Fruit fly (Drosophila melanogaster): ENCODE results near the gene CG15386.

The CG15386 gene

dm6 chr2L:2182735-2183340 is 34.2 kb downstream of the CG15386 start (continued):
- TF ChIP-seq CG16779 (GFP tag; IDR thresholded peaks at IDR 0.05) (no peak), CG8765 (GFP tag; IDR thresholded peaks at IDR 0.05) (peak; percentile 91), CG6791 (GFP tag; IDR thresholded peaks at IDR 0.05; ENCODE audit: partially characterized antibody) (no peak), pros (GFP tag; optimal IDR thresholded peaks at IDR 0.05) (no peak), insv (GFP tag; optimal IDR thresholded peaks at IDR 0.05) (no peak), ERR (GFP tag; optimal IDR thresholded peaks at IDR 0.05) (no peak), CG4730 (GFP tag; IDR thresholded peaks at IDR 0.05) (peak; percentile 44; the same call in 1 of the 2 replicates), CG11085 (GFP tag; IDR thresholded peaks at IDR 0.05) (no peak), ab (GFP tag; optimal IDR thresholded peaks at IDR 0.05) (no peak), tll (GFP tag; optimal IDR thresholded peaks at IDR 0.05) (no peak), PHDP (tag; optimal IDR thresholded peaks at IDR 0.05) (no peak), CG13424 (tag; optimal IDR thresholded peaks at IDR 0.05) (peak; percentile 45), otp (GFP tag; IDR thresholded peaks at IDR 0.05) (peak; percentile 86), hth (optimal IDR thresholded peaks at IDR 0.05) (no peak), hkb (optimal IDR thresholded peaks at IDR 0.05) (no peak), hkb (GFP tag; IDR thresholded peaks at IDR 0.05) (peak; percentile 62; the same call in 1 of the 2 replicates), CG7745 (tag; optimal IDR thresholded peaks at IDR 0.05) (peak; percentile 59), CG13287 (GFP tag; IDR thresholded peaks at IDR 0.05; ENCODE audit: partially characterized antibody) (no peak), gfzf (GFP tag; optimal IDR thresholded peaks at IDR 0.05) (no peak), CG6854 (GFP tag; optimal IDR thresholded peaks at IDR 0.05) (no peak), CG9609 (GFP tag; optimal IDR thresholded peaks at IDR 0.05) (peak; percentile 54), CG14710 (tag; optimal IDR thresholded peaks at IDR 0.05) (peak; percentile 84), dmrt99B (tag; optimal IDR thresholded peaks at IDR 0.05) (no peak), zfh1 (GFP tag; IDR thresholded peaks at IDR 0.05) (peak; percentile 94), D (optimal IDR thresholded peaks at IDR 0.05) (no peak), D (GFP tag; optimal IDR thresholded peaks at IDR 0.05) (peak; percentile 67), Atf3 (GFP tag; optimal IDR thresholded peaks at IDR 0.05) (peak; percentile 73), CG2712 (tag; optimal IDR thresholded peaks at IDR 0.05) (peak; percentile 89), vfl (GFP tag; optimal IDR thresholded peaks at IDR 0.05) (no peak), Lpt (GFP tag; optimal IDR thresholded peaks at IDR 0.05) (no peak), fd3F (GFP tag; optimal IDR thresholded peaks at IDR 0.05) (no peak), CG30020 (tag; optimal IDR thresholded peaks at IDR 0.05) (no peak), CG11696 (GFP tag; IDR thresholded peaks at IDR 0.05) (peak; percentile 99), CG42726 (GFP tag; IDR thresholded peaks at IDR 0.05; ENCODE audit: partially characterized antibody) (no peak), CG17328 (GFP tag; IDR thresholded peaks at IDR 0.05) (peak; percentile 88), CG14014 (GFP tag; IDR thresholded peaks at IDR 0.05) (no peak), chm (GFP tag; IDR thresholded peaks at IDR 0.05) (peak; percentile 81; the same call in 1 of the 2 replicates), CG14965 (GFP tag; optimal IDR thresholded peaks at IDR 0.05; ENCODE audit: borderline replicate concordance) (no peak), CrebB (tag; optimal IDR thresholded peaks at IDR 0.05) (no peak), dan (GFP tag; IDR thresholded peaks at IDR 0.05) (peak; percentile 89), onecut (GFP tag; IDR thresholded peaks at IDR 0.05) (peak; percentile 63), slp2 (GFP tag; optimal IDR thresholded peaks at IDR 0.05) (peak; percentile 15), D19A (tag; optimal IDR thresholded peaks at IDR 0.05) (peak; percentile 70), CG4617 (GFP tag; optimal IDR thresholded peaks at IDR 0.05; ENCODE audit: borderline replicate concordance) (peak; percentile 31), schlank (tag; optimal IDR thresholded peaks at IDR 0.05) (no peak), CG17385 (GFP tag; optimal IDR thresholded peaks at IDR 0.05) (no peak), HLH4C (GFP tag; IDR thresholded peaks at IDR 0.05; ENCODE audit: partially characterized antibody) (no peak), CG12942 (GFP tag; optimal IDR thresholded peaks at IDR 0.05) (no peak), Hr3 (GFP tag; optimal IDR thresholded peaks at IDR 0.05) (peak; percentile 50), oc (tag; optimal IDR thresholded peaks at IDR 0.05) (no peak), toy (GFP tag; IDR thresholded peaks at IDR 0.05) (no peak)

All from whole organism, embryonic.